Fruit fly (Drosophila melanogaster): ENCODE data around the gene CG15211.

dm6 chrX:10768043-10768674, 4.2 kb upstream of the CG15211 start, which contains the start of the genes Atg8a and BTBD9:
- no peak for TF ChIP-seq h (optimal IDR thresholded peaks at IDR 0.05)
- no peak for TF ChIP-seq psq (optimal IDR thresholded peaks at IDR 0.05)
- TF ChIP-seq ttk (optimal IDR thresholded peaks at IDR 0.05) = no peak
- TF ChIP-seq Sin3A (optimal IDR thresholded peaks at IDR 0.05) = no peak

Data from Kc167 (cell line).